Worm (Caenorhabditis elegans): Measurements from ENCODE around the gene Y49F6A.5.

Y49F6A.5 gene

DNA sequence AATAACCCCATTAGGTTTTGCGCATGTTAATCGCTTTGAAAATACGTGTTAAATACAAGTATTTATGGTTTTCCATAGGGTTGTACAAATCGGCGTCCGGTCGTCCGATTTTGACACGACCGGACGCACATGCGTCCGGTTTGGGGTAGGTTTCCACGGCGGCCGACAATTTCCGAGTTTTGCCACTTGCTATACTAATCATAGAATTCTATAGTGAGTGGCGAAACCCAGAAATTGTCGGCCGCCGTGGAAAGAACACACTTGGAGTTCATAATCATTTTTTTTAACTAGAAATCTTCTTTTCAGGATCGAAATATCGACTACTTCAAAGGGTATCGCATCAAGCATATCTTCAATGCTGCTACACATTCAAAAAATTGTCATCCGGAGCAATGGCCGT, 25.1 kb upstream of the Y49F6A.5 start:
- TF ChIP-seq aly-2 (tag; optimal IDR thresholded peaks at IDR 0.05) (no peak), irx-1 (tag; optimal IDR thresholded peaks at IDR 0.05) (no peak), dpl-1 (GFP tag; optimal IDR thresholded peaks at IDR 0.05) (no peak)

DNA sequence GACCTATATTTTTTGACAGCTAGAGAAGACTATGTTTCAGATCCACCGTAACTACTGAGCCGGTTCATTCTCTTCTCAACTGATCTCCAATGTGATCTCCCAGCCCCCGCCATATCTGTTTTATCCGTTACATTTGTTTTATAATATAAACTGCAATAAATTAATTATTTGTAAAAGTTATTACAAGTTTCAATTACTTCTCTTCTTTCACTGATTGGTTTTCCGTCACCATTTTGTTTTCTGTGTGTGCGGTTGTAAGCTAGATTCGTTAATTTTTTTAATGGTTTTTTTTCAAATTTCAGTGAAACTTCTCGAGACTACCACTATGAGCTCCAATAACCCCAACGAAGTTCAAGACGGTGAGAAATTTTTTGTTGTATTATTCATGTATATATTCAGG, 21.1 kb upstream of the Y49F6A.5 start, which contains the start of gene M151.2:
Gene M151.2, plus strand, starts transcription at position 301 of the 400 bp plus-strand sequence.
- no peak for TF ChIP-seq fkh-4 (tag; optimal IDR thresholded peaks at IDR 0.05; ENCODE audit: borderline replicate concordance)
- TF ChIP-seq lin-35 (GFP tag; optimal IDR thresholded peaks at IDR 0.05), result no peak
- no peak for TF ChIP-seq efl-3 (GFP tag; optimal IDR thresholded peaks at IDR 0.05)
- TF ChIP-seq mep-1 (tag; optimal IDR thresholded peaks at IDR 0.05), result no peak
- TF ChIP-seq lin-14 (GFP tag; optimal IDR thresholded peaks at IDR 0.05), result no peak

DNA sequence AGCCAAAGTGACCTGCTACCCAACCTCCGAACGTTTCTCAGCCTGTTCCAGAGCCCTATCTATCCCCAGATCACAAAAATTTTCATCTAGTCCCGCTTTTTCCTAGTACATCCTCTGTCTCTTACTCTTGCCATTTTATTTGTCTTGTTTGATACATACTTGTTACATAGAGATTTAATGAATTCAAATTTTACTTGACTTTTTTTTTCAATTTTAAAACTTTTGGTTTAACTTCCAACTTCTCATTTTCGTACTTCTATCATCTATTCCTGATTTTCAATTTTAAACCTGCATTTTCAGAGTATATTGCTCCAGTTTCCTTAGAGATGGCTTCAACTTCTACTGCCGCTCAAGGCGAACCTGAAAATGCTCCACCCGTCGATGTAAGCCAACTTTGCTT, 17.2 kb upstream of the Y49F6A.5 start, which contains the start of gene M151.3:
Gene M151.3, plus strand, starts transcription at position 301 of the 400 bp plus-strand sequence.
- no peak for TF ChIP-seq C16A3.4 (tag; optimal IDR thresholded peaks at IDR 0.05)

DNA sequence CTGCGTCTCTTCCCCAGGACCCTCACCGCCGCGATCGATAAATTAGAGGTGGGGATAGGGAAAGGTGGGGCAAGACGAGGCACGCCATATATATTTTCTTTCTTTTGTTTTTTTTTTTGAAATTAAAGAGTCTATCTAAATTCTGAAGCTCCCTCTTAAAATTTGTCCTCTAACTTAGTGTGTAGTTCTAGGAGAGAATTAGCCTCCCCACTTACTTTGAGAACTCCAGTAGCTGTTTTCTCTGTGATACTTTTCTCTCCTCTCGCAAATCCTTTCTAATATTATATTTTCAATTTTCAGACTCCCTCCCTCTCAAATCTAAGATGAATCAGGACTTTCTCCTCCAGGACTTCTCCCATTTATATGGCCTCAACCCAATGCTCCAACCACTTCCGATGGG, 12.3 kb upstream of the Y49F6A.5 start, which contains the start of gene M151.7:
Gene M151.7, plus strand, starts transcription at position 301 of the 400 bp plus-strand sequence.
- no peak for TF ChIP-seq pag-3 (tag; optimal IDR thresholded peaks at IDR 0.05; ENCODE audit: borderline replicate concordance, insufficient read depth)
- TF ChIP-seq egl-27 (tag; optimal IDR thresholded peaks at IDR 0.05), result no peak
- TF ChIP-seq ceh-82 (tag; optimal IDR thresholded peaks at IDR 0.05), result no peak
- TF ChIP-seq skn-1 (tag; optimal IDR thresholded peaks at IDR 0.05), result no peak

DNA sequence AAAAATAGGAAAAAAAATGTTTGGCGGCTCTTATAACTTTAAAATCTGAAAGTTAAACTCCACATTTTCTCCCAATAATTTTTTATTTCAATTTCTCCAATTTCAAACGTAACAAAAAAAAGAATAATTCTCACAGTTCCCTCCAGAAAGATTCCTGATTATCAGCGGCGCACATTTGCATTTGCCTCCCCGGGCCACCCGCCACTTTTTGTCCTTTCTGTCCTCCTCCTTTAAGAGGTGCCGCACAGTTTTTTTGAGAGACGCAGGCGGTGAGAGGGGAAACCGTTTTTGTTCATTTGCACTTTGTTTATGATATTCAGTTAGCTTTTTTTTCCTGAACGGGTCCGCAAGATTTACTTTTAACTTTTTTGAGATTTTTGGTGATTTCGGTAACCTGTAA, 11.2 kb upstream of the Y49F6A.5 start:
- TF ChIP-seq ceh-90 (tag; optimal IDR thresholded peaks at IDR 0.05) (no peak), aha-1 (tag; optimal IDR thresholded peaks at IDR 0.05) (no peak), alr-1 (tag; optimal IDR thresholded peaks at IDR 0.05; ENCODE audit: borderline replicate concordance) (no peak), vab-15 (tag; optimal IDR thresholded peaks at IDR 0.05) (no peak), fkh-8 (tag; optimal IDR thresholded peaks at IDR 0.05) (no peak), mab-9 (GFP tag; IDR thresholded peaks at IDR 0.05) (no peak), nhr-19 (GFP tag; conservative IDR thresholded peaks at IDR 0.05) (no peak), pag-3 (tag; optimal IDR thresholded peaks at IDR 0.05; ENCODE audit: borderline replicate concordance, insufficient read depth) (no peak), egl-27 (tag; optimal IDR thresholded peaks at IDR 0.05) (no peak)

- no peak for TF ChIP-seq swsn-7 (tag; optimal IDR thresholded peaks at IDR 0.05)
- TF ChIP-seq nhr-71 (tag; optimal IDR thresholded peaks at IDR 0.05), result no peak
- no peak for TF ChIP-seq nhr-20 (tag; optimal IDR thresholded peaks at IDR 0.05)
- no peak for TF ChIP-seq vab-15 (tag; optimal IDR thresholded peaks at IDR 0.05)
- no peak for TF ChIP-seq elt-3 (tag; optimal IDR thresholded peaks at IDR 0.05)
- no peak for TF ChIP-seq nhr-77 (tag; optimal IDR thresholded peaks at IDR 0.05)
- no peak for TF ChIP-seq lin-13 (GFP tag; optimal IDR thresholded peaks at IDR 0.05)
- TF ChIP-seq rnt-1 (tag; optimal IDR thresholded peaks at IDR 0.05), result no peak
- TF ChIP-seq mep-1 (tag; optimal IDR thresholded peaks at IDR 0.05), result no peak
- TF ChIP-seq lin-14 (GFP tag; optimal IDR thresholded peaks at IDR 0.05), result no peak
- no peak for TF ChIP-seq ceh-8 (GFP tag; optimal IDR thresholded peaks at IDR 0.05)
- TF ChIP-seq pax-3 (tag; optimal IDR thresholded peaks at IDR 0.05), result no peak
Measured at ce11 chrII:3617512-3617911, 7.8 kb upstream of the Y49F6A.5 start, which contains the start of gene F40E12.1. Gene F40E12.1 (plus strand): TSS chrII:3617812.

DNA sequence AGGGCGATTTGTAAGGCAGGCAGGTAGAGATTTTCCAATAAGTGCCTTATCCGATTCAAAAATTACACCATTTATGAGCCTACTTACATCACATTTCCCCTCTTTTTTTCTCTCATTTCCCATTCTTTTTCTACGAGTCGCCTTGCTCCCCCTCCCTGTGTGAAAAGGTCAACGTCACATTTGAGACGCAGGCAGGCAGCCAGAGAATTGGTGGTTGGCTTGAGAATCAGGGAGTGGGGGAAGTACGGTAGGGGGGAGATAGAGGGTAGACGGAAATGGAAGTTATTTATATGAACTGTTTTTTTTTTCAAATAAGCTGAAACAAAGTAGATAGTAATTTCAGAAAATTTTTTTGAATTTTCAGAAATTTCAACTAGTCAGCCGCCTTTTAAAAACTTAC, 7.0 kb upstream of the Y49F6A.5 start:
- TF ChIP-seq ceh-88 (GFP tag; IDR thresholded peaks at IDR 0.05) (no peak), mep-1 (tag; optimal IDR thresholded peaks at IDR 0.05) (no peak), lin-39 (tag; optimal IDR thresholded peaks at IDR 0.05) (no peak), xbp-1 (tag; optimal IDR thresholded peaks at IDR 0.05) (peak; percentile 42), lin-15B (tag; optimal IDR thresholded peaks at IDR 0.05) (no peak)
